Worm (Caenorhabditis elegans): ENCODE data around the gene K12H6.7.

DNA sequence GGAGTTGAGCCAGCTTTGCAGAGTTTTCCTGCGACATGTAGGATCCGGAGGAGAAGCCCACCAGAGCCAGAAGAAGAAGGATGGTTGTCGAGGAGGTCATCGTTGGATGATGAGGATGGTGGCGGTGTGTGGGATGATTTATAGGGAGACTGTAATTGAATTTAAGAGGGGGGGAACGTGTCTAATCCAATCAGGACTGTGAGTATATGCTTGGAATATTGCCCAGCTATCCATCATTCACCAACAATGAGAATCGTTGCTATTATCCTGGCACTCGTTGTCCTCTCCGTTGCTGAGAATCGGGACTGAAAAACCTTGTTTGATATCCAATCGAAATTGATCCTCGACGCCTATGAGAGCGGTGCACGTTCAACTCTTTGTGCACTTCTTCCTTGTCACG is 10.7 kb downstream of the K12H6.7 start, which contains the start of gene K12H6.5:
- TF ChIP-seq ama-1 (optimal IDR thresholded peaks at IDR 0.05) (no peak), ceh-13 (GFP tag; optimal IDR thresholded peaks at IDR 0.05) (no peak), B0310.2 (tag; optimal IDR thresholded peaks at IDR 0.05) (no peak), ets-7 (tag; optimal IDR thresholded peaks at IDR 0.05) (no peak), flt-1 (GFP tag; IDR thresholded peaks at IDR 0.05) (no peak)
